Worm (Caenorhabditis elegans): Measurements from ENCODE around the gene lin-49.

DNA sequence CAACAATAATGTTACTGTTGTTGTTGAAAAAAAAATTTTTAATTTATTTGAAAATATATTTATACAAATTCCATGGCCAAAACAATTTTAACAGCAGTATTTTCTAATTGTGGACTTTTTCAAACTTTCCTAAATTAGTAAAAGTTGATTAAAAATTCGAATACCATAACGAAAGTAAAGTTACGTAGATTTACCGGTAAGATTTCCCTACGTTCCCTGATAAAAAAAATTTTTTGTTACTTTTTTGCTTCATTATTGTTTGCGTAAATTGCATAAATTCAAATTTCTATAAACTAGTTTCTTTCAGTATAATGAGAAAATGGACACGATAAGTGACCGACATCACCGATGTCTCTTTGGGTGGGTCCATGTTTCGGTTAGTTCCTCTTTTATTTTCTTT is 11.5 kb upstream of the lin-49 start, which contains the start of gene F42A9.6:
- TF ChIP-seq lin-11 (tag; optimal IDR thresholded peaks at IDR 0.05) (no peak), ceh-82 (tag; optimal IDR thresholded peaks at IDR 0.05) (no peak), nhr-11 (tag; optimal IDR thresholded peaks at IDR 0.05) (no peak), F13H6.1 (tag; optimal IDR thresholded peaks at IDR 0.05) (no peak), elt-3 (tag; optimal IDR thresholded peaks at IDR 0.05) (no peak), mbf-1 (tag; optimal IDR thresholded peaks at IDR 0.05) (no peak), mab-5 (tag; optimal IDR thresholded peaks at IDR 0.05) (no peak), blmp-1 (tag; optimal IDR thresholded peaks at IDR 0.05; ENCODE audit: insufficient read depth) (no peak), unc-62 (GFP tag; optimal IDR thresholded peaks at IDR 0.05) (no peak), nhr-237 (tag; optimal IDR thresholded peaks at IDR 0.05) (no peak), lin-39 (tag; optimal IDR thresholded peaks at IDR 0.05) (no peak), nhr-10 (tag; optimal IDR thresholded peaks at IDR 0.05) (no peak), ztf-4 (tag; optimal IDR thresholded peaks at IDR 0.05) (no peak)

Measured in whole organism, L2 larva.